Worm (Caenorhabditis elegans) whole organism, mixed stage, embryonic: ENCODE measurements around the gene klp-13.

Source experiments
- M03D4.4 ChIP-seq: sonication (generic microtip); optimal IDR thresholded peaks from 2 replicates; lab custom pipeline; 2017; ENCODE audit warnings: mild to moderate bottlenecking, missing genetic modification characterization, missing compliant biosample characterization
- bed-3 ChIP-seq: fragments of 200-800 bp; sonication (Bioruptor generic); optimal IDR thresholded peaks from 3 replicates; lab custom pipeline; 2018; ENCODE audit warnings: mild to moderate bottlenecking, missing genetic modification characterization, moderate library complexity, missing compliant biosample characterization
- blmp-1 ChIP-seq: fragments of 150-350 bp; optimal IDR thresholded peaks from 2 replicates; lab custom pipeline; 2014; ENCODE audit warnings: missing biosample characterization, missing genetic modification characterization
- ceh-39 ChIP-seq: fragments of 150-350 bp; optimal IDR thresholded peaks from 2 replicates; lab custom pipeline; 2014; ENCODE audit warnings: missing biosample characterization, missing genetic modification characterization
- ceh-43 ChIP-seq: fragments of 200-800 bp; sonication (Bioruptor generic); optimal IDR thresholded peaks from 2 replicates; lab custom pipeline; 2018; ENCODE audit warnings: mild to moderate bottlenecking, missing genetic modification characterization, moderate library complexity, missing compliant biosample characterization
- ceh-83 ChIP-seq: fragments of 200-800 bp; sonication (Bioruptor generic); optimal IDR thresholded peaks from 2 replicates; lab custom pipeline; 2018; ENCODE audit warnings: mild to moderate bottlenecking, missing genetic modification characterization, missing compliant biosample characterization
- ces-1 ChIP-seq: fragments of 150-350 bp; optimal IDR thresholded peaks from 2 replicates; lab custom pipeline; 2014; ENCODE audit warnings: missing biosample characterization, missing genetic modification reagents, missing genetic modification characterization
- drap-1 ChIP-seq: fragments of 200-800 bp; sonication (Bioruptor generic); optimal IDR thresholded peaks from 3 replicates; lab custom pipeline; 2018; ENCODE audit warnings: mild to moderate bottlenecking, missing genetic modification characterization, missing compliant biosample characterization
- elt-1 ChIP-seq: sonication (generic microtip); optimal IDR thresholded peaks from 2 replicates; lab custom pipeline; 2017; ENCODE audit warnings: missing genetic modification characterization, mild to moderate bottlenecking, missing compliant biosample characterization, antibody characterized with exemption, moderate library complexity, borderline replicate concordance; ENCODE audit not compliant: insufficient read depth
- elt-3 ChIP-seq: fragments of 150-350 bp; optimal IDR thresholded peaks from 2 replicates; lab custom pipeline; 2014; ENCODE audit warnings: missing biosample characterization, missing genetic modification characterization
- flh-1 ChIP-seq: fragments of 200-800 bp; sonication (Bioruptor generic); optimal IDR thresholded peaks from 2 replicates; lab custom pipeline; 2018; ENCODE audit warnings: mild to moderate bottlenecking, missing genetic modification characterization, moderate library complexity, missing compliant biosample characterization
- hlh-1 ChIP-seq: fragments of 150-350 bp; optimal IDR thresholded peaks from 2 replicates; lab custom pipeline; 2014; ENCODE audit warnings: missing biosample characterization, missing genetic modification reagents, missing genetic modification characterization
- lin-32 ChIP-seq: fragments of 200-800 bp; sonication (Bioruptor generic); optimal IDR thresholded peaks from 2 replicates; lab custom pipeline; 2018; ENCODE audit warnings: mild to moderate bottlenecking, missing genetic modification characterization, missing compliant biosample characterization
- mep-1 ChIP-seq: fragments of 150-350 bp; optimal IDR thresholded peaks from 2 replicates; lab custom pipeline; 2017; ENCODE audit warnings: missing biosample characterization, missing genetic modification reagents, missing genetic modification characterization, inconsistent platforms
- nhr-12 ChIP-seq: fragments of 150-350 bp; optimal IDR thresholded peaks from 2 replicates; lab custom pipeline; 2014; ENCODE audit warnings: missing biosample characterization, missing genetic modification characterization
- nhr-237 ChIP-seq: fragments of 150-350 bp; optimal IDR thresholded peaks from 2 replicates; lab custom pipeline; 2014; ENCODE audit warnings: missing biosample characterization, missing genetic modification characterization
- nhr-28 ChIP-seq: fragments of 150-350 bp; optimal IDR thresholded peaks from 2 replicates; lab custom pipeline; 2014; ENCODE audit warnings: missing biosample characterization, missing genetic modification characterization
- nhr-76 ChIP-seq: sonication (generic microtip); optimal IDR thresholded peaks from 2 replicates; lab custom pipeline; 2017; ENCODE audit warnings: missing biosample characterization, missing genetic modification characterization
- pha-4 ChIP-seq: fragments of 150-350 bp; optimal IDR thresholded peaks from 2 replicates; lab custom pipeline; 2018; ENCODE audit warnings: missing biosample characterization, missing genetic modification reagents, missing genetic modification characterization
- sem-2 ChIP-seq: fragments of 200-800 bp; sonication (Bioruptor generic); optimal IDR thresholded peaks from 2 replicates; lab custom pipeline; 2018; ENCODE audit warnings: mild to moderate bottlenecking, missing genetic modification characterization, missing compliant biosample characterization
- sptf-1 ChIP-seq: sonication (generic microtip); optimal IDR thresholded peaks from 2 replicates; lab custom pipeline; 2017; ENCODE audit warnings: mild to moderate bottlenecking, missing genetic modification characterization, moderate library complexity, missing compliant biosample characterization
- tbx-8 ChIP-seq: fragments of 200-800 bp; sonication (Bioruptor generic); optimal IDR thresholded peaks from 2 replicates; lab custom pipeline; 2018; ENCODE audit warnings: mild to moderate bottlenecking, missing genetic modification characterization, moderate library complexity, missing compliant biosample characterization
- unc-120 ChIP-seq: sonication (generic microtip); optimal IDR thresholded peaks from 2 replicates; lab custom pipeline; 2017; ENCODE audit warnings: missing genetic modification characterization, missing compliant biosample characterization; ENCODE audit not compliant: poor library complexity, severe bottlenecking
- unc-62 ChIP-seq: fragments of 150-350 bp; optimal IDR thresholded peaks from 2 replicates; lab custom pipeline; 2014; ENCODE audit warnings: missing biosample characterization, missing genetic modification reagents, missing genetic modification characterization
- ztf-11 ChIP-seq: fragments of 150-350 bp; optimal IDR thresholded peaks from 2 replicates; lab custom pipeline; 2014; ENCODE audit warnings: missing biosample characterization, missing genetic modification characterization

The klp-13 gene

ce11 chrX:6004315-6004714 is 19.5 kb downstream of the klp-13 start:
- TF ChIP-seq elt-1 (tag; lab: Kevin White, UChicago) (no peak), ztf-11 (tag; lab: Kevin White, UChicago) (no peak), blmp-1 (peak; percentile 60), unc-120 (tag; lab: Kevin White, UChicago) (no peak), elt-3 (peak; percentile 17), nhr-237 (tag; lab: Kevin White, UChicago) (no peak)

DNA sequence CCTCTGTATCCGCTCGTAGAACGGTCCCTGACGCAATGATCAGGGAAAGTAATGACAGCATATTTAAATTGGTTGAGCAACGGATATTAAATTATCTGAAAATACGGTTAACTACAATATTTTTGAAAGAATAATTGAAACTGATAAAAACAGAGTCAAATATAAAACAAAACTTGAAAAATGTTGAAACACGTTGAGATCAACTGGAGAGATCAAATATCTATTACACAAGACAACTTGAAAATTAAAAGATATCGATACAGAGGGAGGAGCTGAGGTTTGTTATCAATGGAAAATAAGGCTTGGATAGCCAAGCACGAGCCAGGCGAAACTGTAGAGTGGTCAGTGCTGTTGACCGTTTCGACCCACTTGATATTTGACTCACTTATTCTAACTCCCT is 25.8 kb downstream of the klp-13 start, which contains the start of gene C09B8.3:
C09B8.3 (minus strand) TSS at position 101 of the 400 bp plus-strand sequence.
- TF ChIP-seq bed-3 (no peak), tbx-8 (GFP tag; lab: Kevin White, UChicago) (no peak), ztf-11 (tag; lab: Kevin White, UChicago) (no peak), M03D4.4 (no peak), nhr-28 (tag; lab: Kevin White, UChicago) (no peak), sem-2 (GFP tag; lab: Kevin White, UChicago) (no peak), ces-1 (no peak), mep-1 (tag; lab: Kevin White, UChicago) (no peak)

ce11 chrX:6015096-6015495 is 30.3 kb downstream of the klp-13 start, which contains the start of gene C09B8.8:
Gene C09B8.8, plus strand, starts transcription at chrX:6015492.
- no peak for TF ChIP-seq elt-3
- TF ChIP-seq nhr-12 (tag; lab: Kevin White, UChicago), result no peak
- no peak for TF ChIP-seq flh-1 (GFP tag; lab: Kevin White, UChicago)
- no peak for TF ChIP-seq tbx-8 (GFP tag; lab: Kevin White, UChicago)

DNA sequence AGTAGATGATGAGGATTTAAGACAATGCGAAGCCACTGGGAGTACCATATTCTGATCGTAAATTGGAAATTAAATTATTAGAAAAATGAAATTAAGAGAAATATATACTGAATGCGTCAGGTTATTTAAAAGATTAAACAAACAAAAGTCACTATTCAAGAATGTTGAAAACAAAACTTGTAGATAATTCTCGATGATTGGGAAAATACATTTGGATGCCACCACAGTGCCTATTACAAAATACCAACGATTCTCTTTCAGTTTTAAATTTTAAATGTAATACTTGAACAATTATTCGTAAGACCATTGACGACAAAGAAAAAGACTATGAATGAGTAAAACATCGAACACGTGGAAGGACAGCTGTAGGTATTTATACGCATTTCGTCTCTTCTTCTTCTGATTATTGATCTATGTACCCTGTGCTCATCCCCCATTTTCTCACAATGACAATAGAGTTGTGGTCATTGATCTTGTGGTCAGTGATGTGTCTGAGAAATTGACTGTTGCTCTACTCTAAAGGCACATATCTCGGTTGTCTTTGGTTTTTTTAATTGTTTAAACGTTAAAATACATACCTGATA is 35.2 kb downstream of the klp-13 start, which contains the start of gene C09B8.4:
C09B8.4 (minus strand) TSS at position 51 of the 584 bp plus-strand sequence.
- TF ChIP-seq drap-1 (GFP tag; lab: Kevin White, UChicago), result no peak
- TF ChIP-seq M03D4.4, result no peak
- peak; percentile 50 for TF ChIP-seq hlh-1 (tag; lab: Kevin White, UChicago)
- TF ChIP-seq mep-1 (tag; lab: Kevin White, UChicago), result no peak
- no peak for TF ChIP-seq nhr-237 (tag; lab: Kevin White, UChicago)
- TF ChIP-seq blmp-1, result no peak

ce11 chrX:6020782-6021181 is 36.0 kb downstream of the klp-13 start:
- TF ChIP-seq nhr-76 (tag; lab: Kevin White, UChicago) (no peak), lin-32 (GFP tag; lab: Kevin White, UChicago) (no peak), M03D4.4 (no peak), bed-3 (no peak), ces-1 (no peak), drap-1 (GFP tag; lab: Kevin White, UChicago) (no peak), sptf-1 (tag; lab: Kevin White, UChicago) (no peak), unc-62 (no peak), ceh-83 (GFP tag; lab: Kevin White, UChicago) (no peak), nhr-12 (tag; lab: Kevin White, UChicago) (no peak), nhr-28 (tag; lab: Kevin White, UChicago) (no peak)

DNA sequence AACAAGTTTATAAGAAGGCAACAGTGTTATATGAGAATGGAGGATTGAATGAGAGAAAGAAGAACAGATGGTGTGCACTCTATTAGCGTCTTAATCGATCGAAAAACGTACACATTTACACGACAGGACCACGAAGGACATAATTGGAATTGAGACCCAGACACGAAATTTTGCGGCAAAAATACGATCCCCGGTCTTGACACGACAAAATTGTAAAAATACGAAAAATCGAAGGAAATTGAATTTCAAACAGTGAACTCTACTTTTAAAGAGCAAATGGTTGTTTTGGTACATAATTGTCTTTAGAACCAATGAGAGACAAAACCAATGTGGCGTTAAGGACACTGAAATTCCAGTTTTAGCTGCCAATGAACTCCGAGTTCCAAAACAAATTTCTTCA is 37.7 kb downstream of the klp-13 start, which contains the start of gene lelo-3:
lelo-3 (minus strand) TSS at position 101 of the 400 bp plus-strand sequence.
- peak; percentile 55 for TF ChIP-seq ces-1
- TF ChIP-seq elt-3, result no peak

DNA sequence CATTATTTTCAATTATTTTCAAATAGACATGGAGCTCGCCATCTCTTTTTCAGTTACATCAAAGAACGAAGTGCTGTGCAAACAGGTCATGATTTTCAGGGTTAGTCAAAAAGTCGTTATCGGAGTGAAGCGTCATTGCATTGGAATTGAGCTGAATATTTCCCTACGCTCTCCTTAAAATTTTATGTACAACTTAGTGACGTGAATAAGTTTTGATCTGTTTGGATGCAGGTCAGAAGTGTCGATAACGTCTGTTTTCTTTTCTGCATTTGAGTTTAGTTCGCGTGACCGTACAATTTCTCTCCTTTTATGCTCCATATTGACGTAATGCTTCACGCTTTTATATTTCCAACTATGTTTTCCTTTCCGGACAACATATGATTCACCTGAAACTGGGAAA is 40.2 kb downstream of the klp-13 start:
- no peak for TF ChIP-seq nhr-237 (tag; lab: Kevin White, UChicago)
- no peak for TF ChIP-seq tbx-8 (GFP tag; lab: Kevin White, UChicago)
- TF ChIP-seq mep-1 (tag; lab: Kevin White, UChicago), result no peak
- no peak for TF ChIP-seq ceh-83 (GFP tag; lab: Kevin White, UChicago)
- TF ChIP-seq pha-4 (tag; lab: Kevin White, UChicago), result no peak
- no peak for TF ChIP-seq M03D4.4
- TF ChIP-seq ceh-39 (tag; lab: Kevin White, UChicago), result no peak
- no peak for TF ChIP-seq ceh-43 (GFP tag; lab: Kevin White, UChicago)
- TF ChIP-seq unc-62, result no peak
- TF ChIP-seq blmp-1, result no peak
- TF ChIP-seq hlh-1 (tag; lab: Kevin White, UChicago), result no peak
